Worm (Caenorhabditis elegans) whole organism, L2 larva: ENCODE data around the gene sru-48.
A peak's percentile ranks its signal among the peaks of the same experiment; 100 is the strongest.

Experiments
- F13H6.1 ChIP-seq: sonication (generic microtip); optimal IDR thresholded peaks from 2 replicates; lab custom pipeline; 2016; ENCODE audit warnings: missing genetic modification characterization, missing compliant biosample characterization
- R02D3.7 ChIP-seq: fragments of 150-350 bp; optimal IDR thresholded peaks from 2 replicates; lab custom pipeline; 2014; ENCODE audit warnings: missing biosample characterization, missing genetic modification characterization
- Y55F3AM.14 ChIP-seq: fragments of 200-800 bp; sonication (Bioruptor generic); optimal IDR thresholded peaks from 2 replicates; lab custom pipeline; 2018; ENCODE audit warnings: mild to moderate bottlenecking, missing genetic modification characterization, missing compliant biosample characterization
- ZK546.5 ChIP-seq: sonication (generic microtip); optimal IDR thresholded peaks from 2 replicates; lab custom pipeline; 2017; ENCODE audit warnings: missing biosample characterization, missing genetic modification characterization
- alr-1 ChIP-seq: fragments of 150-350 bp; optimal IDR thresholded peaks from 2 replicates; lab custom pipeline; 2014; ENCODE audit warnings: missing biosample characterization, missing genetic modification characterization
- aly-2 ChIP-seq: fragments of 150-350 bp; optimal IDR thresholded peaks from 2 replicates; lab custom pipeline; 2014; ENCODE audit warnings: missing biosample characterization, missing genetic modification characterization
- ama-1 ChIP-seq: fragments of 150-350 bp; optimal IDR thresholded peaks from 2 replicates; lab custom pipeline; 2018; ENCODE audit warnings: inconsistent platforms
- blmp-1 ChIP-seq: sonication (generic microtip); optimal IDR thresholded peaks from 2 replicates; lab custom pipeline; 2017; ENCODE audit warnings: missing genetic modification characterization, mild to moderate bottlenecking, missing compliant biosample characterization, antibody characterized with exemption, moderate library complexity; ENCODE audit not compliant: insufficient read depth
- ceh-16 ChIP-seq: fragments of 150-350 bp; optimal IDR thresholded peaks from 2 replicates; lab custom pipeline; 2014; ENCODE audit warnings: missing biosample characterization, missing genetic modification characterization
- crh-2 ChIP-seq: sonication (generic microtip); optimal IDR thresholded peaks from 2 replicates; lab custom pipeline; 2017; ENCODE audit warnings: missing biosample characterization, missing genetic modification characterization
- egl-27 ChIP-seq: sonication (generic microtip); optimal IDR thresholded peaks from 3 replicates; lab custom pipeline; 2017; ENCODE audit warnings: missing biosample characterization, missing genetic modification reagents, missing genetic modification characterization
- elt-1 ChIP-seq: fragments of 150-350 bp; optimal IDR thresholded peaks from 2 replicates; lab custom pipeline; 2014; ENCODE audit warnings: missing biosample characterization, missing genetic modification characterization
- elt-3 ChIP-seq: sonication (generic microtip); optimal IDR thresholded peaks from 2 replicates; lab custom pipeline; 2017; ENCODE audit warnings: missing biosample characterization, missing genetic modification characterization
- fos-1 ChIP-seq: fragments of 150-350 bp; optimal IDR thresholded peaks from 2 replicates; lab custom pipeline; 2014; ENCODE audit warnings: missing biosample characterization, missing genetic modification characterization
- gmeb-1 ChIP-seq: fragments of 150-350 bp; optimal IDR thresholded peaks from 2 replicates; lab custom pipeline; 2014; ENCODE audit warnings: missing biosample characterization, missing genetic modification characterization
- lin-13 ChIP-seq: fragments of 150-350 bp; optimal IDR thresholded peaks from 2 replicates; lab custom pipeline; 2014; ENCODE audit warnings: missing biosample characterization, missing genetic modification reagents, missing genetic modification characterization
- mab-5 ChIP-seq: fragments of 150-350 bp; optimal IDR thresholded peaks from 2 replicates; lab custom pipeline; 2014; ENCODE audit warnings: missing biosample characterization, missing genetic modification characterization
- mbf-1 ChIP-seq: sonication (generic microtip); optimal IDR thresholded peaks from 2 replicates; lab custom pipeline; 2017; ENCODE audit warnings: missing biosample characterization, missing genetic modification characterization
- mdl-1 ChIP-seq, 2 experiments: fragments of 150-350 bp in 1 of 2; sonication (generic microtip) in 1 of 2; optimal IDR thresholded peaks; 2 replicates each; lab custom pipeline; 2017; ENCODE audit warnings: missing biosample characterization in 2 of 2, missing genetic modification characterization in 2 of 2
- nhr-11 ChIP-seq: fragments of 150-350 bp; optimal IDR thresholded peaks from 2 replicates; lab custom pipeline; 2014; ENCODE audit warnings: missing biosample characterization, missing genetic modification characterization
- nhr-12 ChIP-seq: fragments of 150-350 bp; optimal IDR thresholded peaks from 2 replicates; lab custom pipeline; 2014; ENCODE audit warnings: missing biosample characterization, missing genetic modification characterization
- nhr-129 ChIP-seq: fragments of 150-350 bp; optimal IDR thresholded peaks from 2 replicates; lab custom pipeline; 2014; ENCODE audit warnings: missing biosample characterization, missing genetic modification characterization
- nhr-21 ChIP-seq: fragments of 150-350 bp; optimal IDR thresholded peaks from 2 replicates; lab custom pipeline; 2014; ENCODE audit warnings: missing biosample characterization, missing genetic modification characterization
- nhr-23 ChIP-seq: fragments of 150-350 bp; optimal IDR thresholded peaks from 2 replicates; lab custom pipeline; 2014; ENCODE audit warnings: missing biosample characterization, missing genetic modification reagents, missing genetic modification characterization
- nhr-237 ChIP-seq: fragments of 150-350 bp; optimal IDR thresholded peaks from 2 replicates; lab custom pipeline; 2014; ENCODE audit warnings: missing biosample characterization, missing genetic modification characterization
- nhr-25 ChIP-seq: fragments of 150-350 bp; sonication (generic microtip); optimal IDR thresholded peaks from 3 replicates; lab custom pipeline; 2014; ENCODE audit warnings: missing biosample characterization, missing genetic modification characterization
- nhr-6 ChIP-seq: fragments of 150-350 bp; optimal IDR thresholded peaks from 2 replicates; lab custom pipeline; 2014; ENCODE audit warnings: missing biosample characterization, missing genetic modification characterization
- nhr-77 ChIP-seq: fragments of 150-350 bp; optimal IDR thresholded peaks from 2 replicates; lab custom pipeline; 2014; ENCODE audit warnings: missing biosample characterization, missing genetic modification characterization
- peb-1 ChIP-seq: fragments of 150-350 bp; optimal IDR thresholded peaks from 2 replicates; lab custom pipeline; 2014; ENCODE audit warnings: missing biosample characterization, missing genetic modification characterization
- sem-4 ChIP-seq: fragments of 150-350 bp; optimal IDR thresholded peaks from 2 replicates; lab custom pipeline; 2014; ENCODE audit warnings: missing biosample characterization, missing genetic modification reagents, missing genetic modification characterization
- skn-1 ChIP-seq: sonication (generic microtip); optimal IDR thresholded peaks from 2 replicates; lab custom pipeline; 2017; ENCODE audit warnings: missing biosample characterization, missing genetic modification characterization
- sma-3 ChIP-seq: sonication (generic microtip); optimal IDR thresholded peaks from 2 replicates; lab custom pipeline; 2016; ENCODE audit warnings: missing genetic modification reagents, missing genetic modification characterization, missing compliant biosample characterization
- sma-9 ChIP-seq, 2 experiments: fragments of 150-350 bp in 1 of 2; sonication (generic microtip) in 1 of 2; optimal IDR thresholded peaks; 2 replicates each; lab custom pipeline; 2014 to 2016; ENCODE audit warnings: missing genetic modification characterization in 2 of 2, mild to moderate bottlenecking in 1 of 2, missing biosample characterization in 1 of 2, missing compliant biosample characterization in 1 of 2, missing genetic modification reagents in 1 of 2, moderate library complexity in 1 of 2
- snpc-4 ChIP-seq: fragments of 150-350 bp; optimal IDR thresholded peaks from 2 replicates; lab custom pipeline; 2014; ENCODE audit warnings: missing biosample characterization, missing genetic modification characterization
- unc-39 ChIP-seq: fragments of 150-350 bp; optimal IDR thresholded peaks from 2 replicates; lab custom pipeline; 2014; ENCODE audit warnings: missing biosample characterization, missing genetic modification characterization
- unc-55 ChIP-seq: fragments of 150-350 bp; sonication (generic microtip); optimal IDR thresholded peaks from 3 replicates; lab custom pipeline; 2014; ENCODE audit warnings: missing biosample characterization, missing genetic modification reagents, missing genetic modification characterization
- unc-62 ChIP-seq: fragments of 150-350 bp; optimal IDR thresholded peaks from 2 replicates; lab custom pipeline; 2014; ENCODE audit warnings: missing biosample characterization, missing genetic modification reagents, missing genetic modification characterization
- ztf-1 ChIP-seq: fragments of 200-800 bp; sonication (Bioruptor generic); conservative IDR thresholded peaks from 2 replicates; pipeline ENCODE4 v1.3.6; 2022; ENCODE audit warnings: missing genetic modification characterization, missing compliant biosample characterization
- ztf-11 ChIP-seq: sonication (generic microtip); optimal IDR thresholded peaks from 2 replicates; lab custom pipeline; 2017; ENCODE audit warnings: missing biosample characterization, missing genetic modification characterization

sru-48 gene

ce11 chrX:5179874-5180273 is at the start of gene sru-48:
Gene sru-48 (plus strand): TSS chrX:5180174.
- TF ChIP-seq lin-13 (GFP tag; lab: Kevin White, UChicago) = no peak
- no peak for TF ChIP-seq egl-27 (tag; lab: Kevin White, UChicago)
- TF ChIP-seq nhr-23 (tag; lab: Kevin White, UChicago) = no peak
- TF ChIP-seq mbf-1 (tag; lab: Kevin White, UChicago) = no peak
- no peak for TF ChIP-seq nhr-77 (tag; lab: Kevin White, UChicago)
- TF ChIP-seq elt-1 = no peak
- no peak for TF ChIP-seq ztf-1
- TF ChIP-seq nhr-21 (tag; lab: Kevin White, UChicago) = no peak
- TF ChIP-seq sma-9 (GFP tag; optimal IDR thresholded peaks at IDR 0.05; lab: Kevin White, UChicago) = no peak
- no peak for TF ChIP-seq sma-9 (tag; optimal IDR thresholded peaks at IDR 0.05; lab: Kevin White, UChicago)
- no peak for TF ChIP-seq blmp-1 (tag; lab: Kevin White, UChicago)
- no peak for TF ChIP-seq crh-2
- no peak for TF ChIP-seq aly-2 (tag; lab: Kevin White, UChicago)
- TF ChIP-seq ama-1 = no peak
- TF ChIP-seq nhr-11 (tag; lab: Kevin White, UChicago) = no peak
- TF ChIP-seq nhr-12 (tag; lab: Kevin White, UChicago) = no peak
- no peak for TF ChIP-seq ZK546.5
- no peak for TF ChIP-seq nhr-25 (tag; lab: Kevin White, UChicago)
- TF ChIP-seq mdl-1 (tag; optimal IDR thresholded peaks at IDR 0.05; lab: Kevin White, UChicago) = no peak
- no peak for TF ChIP-seq skn-1 (tag; lab: Kevin White, UChicago)
- TF ChIP-seq nhr-237 (tag; lab: Kevin White, UChicago) = no peak

ce11 chrX:5131760-5132159 is 48.2 kb upstream of the sru-48 start:
- no peak for TF ChIP-seq mdl-1 (tag; optimal IDR thresholded peaks at IDR 0.05; lab: Kevin White, UChicago)
- no peak for TF ChIP-seq sma-9 (GFP tag; optimal IDR thresholded peaks at IDR 0.05; lab: Kevin White, UChicago)
- no peak for TF ChIP-seq sma-9 (tag; optimal IDR thresholded peaks at IDR 0.05; lab: Kevin White, UChicago)
- TF ChIP-seq F13H6.1 = no peak
- no peak for TF ChIP-seq fos-1
- no peak for TF ChIP-seq lin-13 (GFP tag; lab: Kevin White, UChicago)
- no peak for TF ChIP-seq nhr-12 (tag; lab: Kevin White, UChicago)
- TF ChIP-seq snpc-4 (tag; lab: Kevin White, UChicago) = no peak
- no peak for TF ChIP-seq skn-1 (tag; lab: Kevin White, UChicago)
- TF ChIP-seq Y55F3AM.14 = no peak
- no peak for TF ChIP-seq gmeb-1 (tag; lab: Kevin White, UChicago)
- no peak for TF ChIP-seq nhr-129 (tag; lab: Kevin White, UChicago)
- no peak for TF ChIP-seq unc-39

ce11 chrX:5133980-5134379 is 46.0 kb upstream of the sru-48 start, which contains the start of gene tbc-7:
Gene tbc-7 (plus strand): TSS chrX:5134280.
- TF ChIP-seq unc-39 (no peak), nhr-237 (tag; lab: Kevin White, UChicago) (no peak), nhr-23 (tag; lab: Kevin White, UChicago) (no peak), nhr-6 (tag; lab: Kevin White, UChicago) (no peak), sem-4 (tag; lab: Kevin White, UChicago) (no peak), Y55F3AM.14 (no peak), mab-5 (tag; lab: Kevin White, UChicago) (no peak), unc-55 (GFP tag; lab: Kevin White, UChicago) (no peak), ceh-16 (tag; lab: Kevin White, UChicago) (no peak), peb-1 (tag; lab: Kevin White, UChicago) (no peak), egl-27 (tag; lab: Kevin White, UChicago) (no peak), mbf-1 (tag; lab: Kevin White, UChicago) (no peak), R02D3.7 (tag; lab: Kevin White, UChicago) (no peak), elt-1 (no peak), nhr-25 (tag; lab: Kevin White, UChicago) (no peak), elt-3 (tag; lab: Kevin White, UChicago) (no peak), unc-62 (GFP tag; lab: Kevin White, UChicago) (no peak), nhr-11 (tag; lab: Kevin White, UChicago) (no peak), alr-1 (tag; lab: Kevin White, UChicago) (no peak)

- TF ChIP-seq ztf-11 (tag; lab: Kevin White, UChicago) (no peak), crh-2 (peak; percentile 76), sma-3 (peak; percentile 0), unc-62 (GFP tag; lab: Kevin White, UChicago) (no peak), nhr-129 (tag; lab: Kevin White, UChicago) (peak; percentile 24), egl-27 (tag; lab: Kevin White, UChicago) (no peak), nhr-25 (tag; lab: Kevin White, UChicago) (peak; percentile 8), sma-9 (GFP tag; optimal IDR thresholded peaks at IDR 0.05; lab: Kevin White, UChicago) (no peak), sma-9 (tag; optimal IDR thresholded peaks at IDR 0.05; lab: Kevin White, UChicago) (no peak), nhr-11 (tag; lab: Kevin White, UChicago) (no peak)
Measured at ce11 chrX:5135548-5135947, 44.4 kb upstream of the sru-48 start.
